Fruit fly (Drosophila melanogaster): Measurements from ENCODE around the gene Npc2d.
A peak's percentile ranks its signal among the peaks of the same experiment; 100 is the strongest.

Npc2d gene

dm6 chr3R:10079267-10079987 is 23.5 kb upstream of the Npc2d start (continued):
- TF ChIP-seq CG10267 (tag; optimal IDR thresholded peaks at IDR 0.05) = no peak
- peak; percentile 35 for TF ChIP-seq CG9727 (GFP tag; optimal IDR thresholded peaks at IDR 0.05)
- peak; percentile 45 for TF ChIP-seq CG17359 (tag; optimal IDR thresholded peaks at IDR 0.05)
- no peak for TF ChIP-seq grau (tag; optimal IDR thresholded peaks at IDR 0.05)
- TF ChIP-seq insv (GFP tag; optimal IDR thresholded peaks at IDR 0.05) = no peak
- TF ChIP-seq Fer2 (tag; optimal IDR thresholded peaks at IDR 0.05) = no peak
- TF ChIP-seq CG34422 (GFP tag; IDR thresholded peaks at IDR 0.05) = peak; percentile 61; the same call in 2 of the 3 replicates
- TF ChIP-seq CG15269 (tag; optimal IDR thresholded peaks at IDR 0.05) = peak; percentile 7
- TF ChIP-seq CG11085 (GFP tag; IDR thresholded peaks at IDR 0.05) = no peak
- TF ChIP-seq E2f2 (GFP tag; IDR thresholded peaks at IDR 0.05) = no peak
- no peak for TF ChIP-seq zf30C (GFP tag; optimal IDR thresholded peaks at IDR 0.05)
- TF ChIP-seq h (optimal IDR thresholded peaks at IDR 0.05) = no peak
- TF ChIP-seq CG6813 (GFP tag; optimal IDR thresholded peaks at IDR 0.05) = no peak
- TF ChIP-seq gcm2 (GFP tag; optimal IDR thresholded peaks at IDR 0.05) = no peak
- TF ChIP-seq CG10321 (GFP tag; IDR thresholded peaks at IDR 0.05) = peak; percentile 42; the same call in 1 of the 2 replicates
- no peak for TF ChIP-seq Taf1 (GFP tag; IDR thresholded peaks at IDR 0.05)
- no peak for TF ChIP-seq run (tag; optimal IDR thresholded peaks at IDR 0.05)
- TF ChIP-seq chinmo (GFP tag; IDR thresholded peaks at IDR 0.05; ENCODE audit: partially characterized antibody) = peak; percentile 72; the same call in 2 of the 4 replicates
- no peak for TF ChIP-seq yki (optimal IDR thresholded peaks at IDR 0.05)
- no peak for TF ChIP-seq pb (GFP tag; optimal IDR thresholded peaks at IDR 0.05)
- no peak for TF ChIP-seq luna (GFP tag; optimal IDR thresholded peaks at IDR 0.05)
- peak; percentile 49 for TF ChIP-seq row (GFP tag; IDR thresholded peaks at IDR 0.05)
- TF ChIP-seq MBD-R2 (GFP tag; IDR thresholded peaks at IDR 0.05) = no peak
- TF ChIP-seq CG30431 (GFP tag; optimal IDR thresholded peaks at IDR 0.05) = no peak
- TF ChIP-seq corto (GFP tag; optimal IDR thresholded peaks at IDR 0.05) = no peak
- 0 out of 2 replicates have a peak, but pooled peaks have one; percentile 6 for TF ChIP-seq CG43689 (GFP tag; IDR thresholded peaks at IDR 0.05)
- no peak for TF ChIP-seq Bdp1 (GFP tag; optimal IDR thresholded peaks at IDR 0.05)
- no peak for TF ChIP-seq CG4328 (GFP tag; optimal IDR thresholded peaks at IDR 0.05)
- TF ChIP-seq CG3838 (GFP tag; optimal IDR thresholded peaks at IDR 0.05) = no peak
- TF ChIP-seq Awh (GFP tag; IDR thresholded peaks at IDR 0.05) = no peak
- TF ChIP-seq Deaf1 (tag; optimal IDR thresholded peaks at IDR 0.05) = no peak
- TF ChIP-seq pan (optimal IDR thresholded peaks at IDR 0.05) = no peak
- no peak for TF ChIP-seq pan (GFP tag; optimal IDR thresholded peaks at IDR 0.05 in 1 of 2, IDR thresholded peaks at IDR 0.05 in 1 of 2)
- peak; percentile 2 for TF ChIP-seq CG8944 (GFP tag; optimal IDR thresholded peaks at IDR 0.05)
- TF ChIP-seq CG18619 (GFP tag; optimal IDR thresholded peaks at IDR 0.05) = no peak
- no peak for TF ChIP-seq CG1024 (GFP tag; IDR thresholded peaks at IDR 0.05)
- no peak for TF ChIP-seq CG11560 (tag; IDR thresholded peaks at IDR 0.05)
- no peak for TF ChIP-seq MTF-1 (GFP tag; optimal IDR thresholded peaks at IDR 0.05; ENCODE audit: borderline replicate concordance)
- no peak for TF ChIP-seq tll (GFP tag; optimal IDR thresholded peaks at IDR 0.05)
- TF ChIP-seq Hmx (GFP tag; optimal IDR thresholded peaks at IDR 0.05) = no peak
- peak; percentile 30; the same call in 1 of the 3 replicates for TF ChIP-seq tgo (GFP tag; IDR thresholded peaks at IDR 0.05)
- no peak for TF ChIP-seq CG4360 (GFP tag; IDR thresholded peaks at IDR 0.05)
- 0 out of 2 replicates have a peak, but pooled peaks have one; percentile 30 for TF ChIP-seq Xrp1 (GFP tag; IDR thresholded peaks at IDR 0.05)
- no peak for TF ChIP-seq Hr39 (optimal IDR thresholded peaks at IDR 0.05)
- TF ChIP-seq CG13775 (GFP tag; optimal IDR thresholded peaks at IDR 0.05) = no peak
- TF ChIP-seq tap (tag; optimal IDR thresholded peaks at IDR 0.05) = peak; percentile 3
- peak; percentile 2 for TF ChIP-seq Antp (GFP tag; optimal IDR thresholded peaks at IDR 0.05)
- no peak for TF ChIP-seq CG32532 (GFP tag; IDR thresholded peaks at IDR 0.05)
- no peak for TF ChIP-seq sima (GFP tag; optimal IDR thresholded peaks at IDR 0.05)
- no peak for TF ChIP-seq CG10147 (GFP tag; optimal IDR thresholded peaks at IDR 0.05)
- no peak for TF ChIP-seq sens-2 (GFP tag; IDR thresholded peaks at IDR 0.05)
